Worm (Caenorhabditis elegans) whole organism, L3 larva: ENCODE data around the gene F38E11.6.

ENCODE experiments used
- ceh-28 ChIP-seq: fragments of 150-350 bp; optimal IDR thresholded peaks from 2 replicates; lab custom pipeline; 2014; ENCODE audit warnings: missing biosample characterization, missing genetic modification reagents, missing genetic modification characterization
- ceh-9 ChIP-seq: sonication (generic microtip); optimal IDR thresholded peaks from 2 replicates; lab custom pipeline; 2018; ENCODE audit warnings: missing biosample characterization, missing genetic modification characterization
- eor-1 ChIP-seq, 2 experiments: fragments of 150-350 bp; optimal IDR thresholded peaks; 2 replicates each; lab custom pipeline; 2014 to 2018; ENCODE audit warnings: missing biosample characterization in 2 of 2, missing genetic modification characterization in 2 of 2
- fkh-10 ChIP-seq: sonication (generic microtip); optimal IDR thresholded peaks from 2 replicates; lab custom pipeline; 2017; ENCODE audit warnings: missing biosample characterization, missing genetic modification reagents, missing genetic modification characterization
- nhr-28 ChIP-seq: fragments of 150-350 bp; optimal IDR thresholded peaks from 2 replicates; lab custom pipeline; 2014; ENCODE audit warnings: missing biosample characterization, missing genetic modification characterization
- snpc-4 ChIP-seq: fragments of 150-350 bp; optimal IDR thresholded peaks from 2 replicates; lab custom pipeline; 2014; ENCODE audit warnings: missing biosample characterization, missing genetic modification characterization
- unc-62 ChIP-seq: fragments of 150-350 bp; sonication (generic microtip); optimal IDR thresholded peaks from 4 replicates; lab custom pipeline; 2014; ENCODE audit warnings: missing biosample characterization, missing genetic modification reagents, missing genetic modification characterization
- ztf-11 ChIP-seq: fragments of 150-350 bp; optimal IDR thresholded peaks from 2 replicates; lab custom pipeline; 2014; ENCODE audit warnings: missing biosample characterization, missing genetic modification characterization

DNA sequence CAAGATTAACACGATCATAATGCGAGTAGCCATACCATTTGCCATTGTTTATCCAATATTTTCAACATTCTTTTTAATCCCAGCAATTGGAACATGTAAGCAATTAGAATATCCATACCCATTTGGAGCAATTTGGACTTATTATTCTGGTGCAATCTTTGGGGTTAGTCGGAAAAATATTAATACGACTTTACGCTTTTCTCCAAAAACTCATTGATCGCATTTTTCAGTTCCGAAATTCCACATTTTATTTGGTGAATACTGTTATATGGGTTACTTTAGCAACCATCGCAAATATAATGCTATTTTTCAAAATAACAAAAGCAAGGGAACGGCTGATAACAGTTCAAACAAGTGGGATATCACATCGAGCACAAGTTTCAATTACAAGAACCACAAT, 19.5 kb upstream of the F38E11.6 start:
- TF ChIP-seq unc-62 (no peak), ztf-11 (tag; lab: Kevin White, UChicago) (no peak), ceh-9 (tag; lab: Kevin White, UChicago) (no peak), eor-1 (tag; optimal IDR thresholded peaks at IDR 0.05; lab: Kevin White, UChicago) (no peak), nhr-28 (tag; lab: Kevin White, UChicago) (no peak), fkh-10 (GFP tag; lab: Kevin White, UChicago) (no peak), snpc-4 (tag; lab: Kevin White, UChicago) (no peak), ceh-28 (tag; lab: Kevin White, UChicago) (no peak)
